Worm (Caenorhabditis elegans): Measurements from ENCODE around the gene C18D11.6.
"Not testable (repeated sequence)": the region's sequence is repeated elsewhere in the genome, so short reads cannot be mapped to it uniquely, and the experiment has no call there.

C18D11.6 gene

ce11 chrIII:11792295-11793256, 17.8 kb upstream of the C18D11.6 start, which contains the start of gene C24H11.2 (continued):
- peak; percentile 91 for TF ChIP-seq pha-4 (GFP tag; IDR thresholded peaks at IDR 0.05)
- TF ChIP-seq pha-4 (tag; optimal IDR thresholded peaks at IDR 0.05): not testable (repeated sequence)
- peak; percentile 45 for TF ChIP-seq zfp-2 (tag; optimal IDR thresholded peaks at IDR 0.05)
- peak; percentile 83 for TF ChIP-seq lin-38 (GFP tag; IDR thresholded peaks at IDR 0.05)
- peak; percentile 59 for TF ChIP-seq nhr-102 (tag; optimal IDR thresholded peaks at IDR 0.05)
- TF ChIP-seq hmg-1.1 (GFP tag; IDR thresholded peaks at IDR 0.05): peak; percentile 85
- TF ChIP-seq hlh-11 (tag; optimal IDR thresholded peaks at IDR 0.05): peak; percentile 45
- TF ChIP-seq lim-7 (GFP tag; IDR thresholded peaks at IDR 0.05): peak; percentile 92
- TF ChIP-seq spr-3 (GFP tag; optimal IDR thresholded peaks at IDR 0.05): peak; percentile 56
- TF ChIP-seq unc-130 (GFP tag; optimal IDR thresholded peaks at IDR 0.05): peak; percentile 1
- TF ChIP-seq mdt-29 (GFP tag; IDR thresholded peaks at IDR 0.05): 0 out of 2 replicates have a peak, but pooled peaks have one; percentile 21
- peak; percentile 84 for TF ChIP-seq lin-1 (GFP tag; IDR thresholded peaks at IDR 0.05)
- peak in 1 of 2 experiments; percentile 34 for TF ChIP-seq hif-1 (tag; optimal IDR thresholded peaks at IDR 0.05)
- peak; percentile 44 for TF ChIP-seq F10B5.3 (tag; optimal IDR thresholded peaks at IDR 0.05)
- TF ChIP-seq dmd-8 (GFP tag; IDR thresholded peaks at IDR 0.05): peak; percentile 94
- TF ChIP-seq mes-2 (tag; optimal IDR thresholded peaks at IDR 0.05; ENCODE audit: poor library complexity, severe bottlenecking): peak; percentile 76
- TF ChIP-seq lir-3 (tag; optimal IDR thresholded peaks at IDR 0.05): peak; percentile 34
- TF ChIP-seq lin-29 (GFP tag; IDR thresholded peaks at IDR 0.05): peak; percentile 65
- peak; percentile 18 for TF ChIP-seq nhr-77 (tag; optimal IDR thresholded peaks at IDR 0.05)
- TF ChIP-seq F44E2.7 (GFP tag; IDR thresholded peaks at IDR 0.05): 0 out of 2 replicates have a peak, but pooled peaks have one; percentile 46
- TF ChIP-seq tra-1 (GFP tag; IDR thresholded peaks at IDR 0.05): peak; percentile 91
- TF ChIP-seq mxl-2 (GFP tag; conservative IDR thresholded peaks at IDR 0.05): peak; percentile 75
- peak; percentile 88 for TF ChIP-seq madf-9 (GFP tag; conservative IDR thresholded peaks at IDR 0.05)
- TF ChIP-seq ctbp-1 (GFP tag; IDR thresholded peaks at IDR 0.05): peak; percentile 80
- peak; percentile 86 for TF ChIP-seq duxl-1 (tag; optimal IDR thresholded peaks at IDR 0.05; ENCODE audit: poor library complexity)
- TF ChIP-seq ceh-44 (GFP tag; IDR thresholded peaks at IDR 0.05): peak; percentile 65; the same call in 1 of the 2 replicates
- TF ChIP-seq ZK337.2 (GFP tag; IDR thresholded peaks at IDR 0.05): peak; percentile 79
- peak; percentile 90 for TF ChIP-seq D1046.2 (GFP tag; IDR thresholded peaks at IDR 0.05)
- peak; percentile 65 for TF ChIP-seq dmd-6 (GFP tag; IDR thresholded peaks at IDR 0.05)
- TF ChIP-seq dpl-1 (GFP tag; optimal IDR thresholded peaks at IDR 0.05): peak; percentile 23
- TF ChIP-seq nhr-48 (tag; optimal IDR thresholded peaks at IDR 0.05): peak; percentile 17
- peak; percentile 74 for TF ChIP-seq php-3 (GFP tag; IDR thresholded peaks at IDR 0.05)
- peak; percentile 76; the same call in 1 of the 2 replicates for TF ChIP-seq saeg-2 (GFP tag; IDR thresholded peaks at IDR 0.05)
- peak; percentile 53 for TF ChIP-seq set-16 (GFP tag; IDR thresholded peaks at IDR 0.05)
- peak; percentile 95 for TF ChIP-seq egl-43 (GFP tag; IDR thresholded peaks at IDR 0.05)
- TF ChIP-seq Y75B8A.6 (GFP tag; IDR thresholded peaks at IDR 0.05): peak; percentile 75
- peak; percentile 60 for TF ChIP-seq dmd-9 (GFP tag; IDR thresholded peaks at IDR 0.05)
- peak in 1 of 2 experiments; percentile 87; a peak in 1 of 4 replicates for TF ChIP-seq madf-5 (GFP tag; IDR thresholded peaks at IDR 0.05)
- TF ChIP-seq T26A8.4 (GFP tag; IDR thresholded peaks at IDR 0.05): peak; percentile 87

All from whole organism, L4 larva.